Worm (Caenorhabditis elegans): Measurements from ENCODE around the gene K01D12.9.

K01D12.9 gene

DNA sequence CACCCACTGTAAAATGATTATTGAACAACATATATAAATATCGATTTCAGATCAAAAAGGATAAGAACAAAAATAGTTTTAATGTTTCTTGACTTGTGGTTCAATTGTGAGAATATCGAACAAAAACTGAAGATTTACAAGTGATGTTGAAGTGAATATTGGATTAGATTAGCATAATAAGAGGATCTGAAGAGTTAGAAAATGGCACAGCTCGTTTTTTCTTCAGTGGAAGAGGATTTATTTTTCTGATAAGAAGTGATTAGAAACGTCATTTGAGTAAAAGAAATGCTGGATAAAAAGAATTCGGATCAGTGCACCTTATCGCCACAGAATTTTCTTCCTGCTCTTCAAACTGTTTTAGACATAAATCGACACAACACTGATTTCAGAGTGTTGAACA lies 8.7 kb downstream of the K01D12.9 start, which contains the start of gene twk-14:
TSS of gene twk-14 (minus strand) at position 8 of the 400 bp plus-strand sequence.
- TF ChIP-seq lin-26 (GFP tag; IDR thresholded peaks at IDR 0.05) (no peak), efl-1 (GFP tag; optimal IDR thresholded peaks at IDR 0.05) (no peak), aptf-3 (GFP tag; IDR thresholded peaks at IDR 0.05) (no peak), nhr-80 (tag; optimal IDR thresholded peaks at IDR 0.05) (no peak), Y79H2A.3 (GFP tag; conservative IDR thresholded peaks at IDR 0.05) (no peak), T07F8.4 (tag; optimal IDR thresholded peaks at IDR 0.05) (no peak), dox-1 (GFP tag; IDR thresholded peaks at IDR 0.05) (no peak), zfh-2 (GFP tag; conservative IDR thresholded peaks at IDR 0.05) (no peak), unc-62 (GFP tag; optimal IDR thresholded peaks at IDR 0.05) (no peak), xnd-1 (tag; optimal IDR thresholded peaks at IDR 0.05) (no peak), ztf-25 (GFP tag; IDR thresholded peaks at IDR 0.05) (no peak), gei-17 (GFP tag; optimal IDR thresholded peaks at IDR 0.05) (no peak), hsf-1 (GFP tag; IDR thresholded peaks at IDR 0.05) (no peak), pbrm-1 (GFP tag; IDR thresholded peaks at IDR 0.05) (no peak), ets-4 (GFP tag; optimal IDR thresholded peaks at IDR 0.05) (no peak), mxl-1 (tag; optimal IDR thresholded peaks at IDR 0.05) (no peak), ceh-58 (GFP tag; IDR thresholded peaks at IDR 0.05) (no peak), lin-40 (tag; optimal IDR thresholded peaks at IDR 0.05) (no peak), athp-1 (tag; optimal IDR thresholded peaks at IDR 0.05) (no peak)

DNA sequence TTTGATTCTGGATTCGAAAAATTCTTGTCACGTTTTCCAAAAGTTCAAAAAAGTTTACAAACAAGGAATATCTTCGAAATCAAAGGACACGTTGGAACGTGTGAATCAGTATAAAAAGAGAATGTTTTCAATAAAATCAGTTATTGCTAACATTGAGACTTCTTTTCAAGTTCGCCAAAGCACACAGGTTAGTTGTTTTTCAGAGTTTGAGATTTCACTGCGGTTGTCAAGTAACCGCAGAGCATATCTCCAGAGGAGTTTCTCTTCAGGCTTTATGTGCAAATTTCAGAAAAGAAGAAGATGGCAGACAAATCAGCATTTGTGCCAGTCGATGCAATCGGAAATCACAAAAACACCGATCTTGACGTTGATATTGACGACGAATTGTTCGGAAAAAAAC lies 18.3 kb downstream of the K01D12.9 start, which contains the start of gene K01D12.15:
TSS of gene K01D12.15 (plus strand) at position 301 of the 400 bp plus-strand sequence.
- TF ChIP-seq nhr-179 (tag; optimal IDR thresholded peaks at IDR 0.05) = no peak

DNA sequence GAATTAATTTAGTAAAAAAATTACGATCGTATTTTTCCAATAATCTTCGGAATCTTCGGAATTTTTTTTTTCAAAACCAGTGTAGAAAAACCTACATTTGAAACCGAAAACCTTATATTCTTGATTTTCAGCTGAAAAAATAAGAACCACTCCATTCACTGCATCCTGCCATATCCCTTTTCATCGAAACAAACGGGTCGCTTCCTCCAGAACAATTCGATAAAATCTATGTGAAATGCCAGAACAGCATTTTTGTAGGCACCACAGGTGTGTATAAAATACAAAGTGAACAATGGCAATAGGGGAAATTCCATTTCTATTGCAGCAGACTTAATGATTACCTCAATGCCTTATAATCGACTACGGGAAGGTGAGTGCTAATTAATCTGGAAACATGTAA lies 27.2 kb downstream of the K01D12.9 start, which contains the start of gene K01D12.1:
TSS of gene K01D12.1 (plus strand) at position 301 of the 400 bp plus-strand sequence.
- TF ChIP-seq Y95B8A.8 (GFP tag; IDR thresholded peaks at IDR 0.05) (no peak), tlf-1 (GFP tag; optimal IDR thresholded peaks at IDR 0.05) (no peak), hmg-1.2 (GFP tag; IDR thresholded peaks at IDR 0.05) (no peak), xnd-1 (tag; optimal IDR thresholded peaks at IDR 0.05) (no peak), F23B12.7 (tag; optimal IDR thresholded peaks at IDR 0.05; ENCODE audit: insufficient read depth) (no peak), ccch-3 (GFP tag; optimal IDR thresholded peaks at IDR 0.05) (no peak), aptf-3 (GFP tag; IDR thresholded peaks at IDR 0.05) (no peak), lin-54 (GFP tag; optimal IDR thresholded peaks at IDR 0.05) (no peak), egl-18 (GFP tag; IDR thresholded peaks at IDR 0.05) (no peak)

DNA sequence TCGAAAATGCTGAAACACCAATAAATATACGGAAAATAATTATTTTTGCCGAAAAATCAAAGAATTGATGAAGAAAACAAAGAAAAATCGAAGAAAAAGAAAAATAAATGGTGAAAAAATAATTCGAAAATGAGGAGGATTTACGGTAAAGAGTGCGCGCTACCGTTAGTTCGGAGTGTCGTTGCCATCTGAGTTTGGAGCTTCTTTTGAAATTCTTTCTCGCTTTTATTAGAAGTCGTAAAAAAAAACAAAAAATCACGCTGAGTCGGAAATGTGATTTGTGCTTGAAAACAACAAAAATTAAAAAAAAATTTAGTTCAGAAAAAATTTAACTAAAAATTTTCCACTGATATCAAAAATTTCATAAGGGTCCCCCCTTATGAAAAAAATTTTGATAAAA lies 30.2 kb downstream of the K01D12.9 start, which contains the start of gene F23H12.10:
TSS of gene F23H12.10 (minus strand) at position 12 of the 400 bp plus-strand sequence.
- peak; percentile 55; the same call in 1 of the 2 replicates for TF ChIP-seq attf-3 (GFP tag; conservative IDR thresholded peaks at IDR 0.05)

DNA sequence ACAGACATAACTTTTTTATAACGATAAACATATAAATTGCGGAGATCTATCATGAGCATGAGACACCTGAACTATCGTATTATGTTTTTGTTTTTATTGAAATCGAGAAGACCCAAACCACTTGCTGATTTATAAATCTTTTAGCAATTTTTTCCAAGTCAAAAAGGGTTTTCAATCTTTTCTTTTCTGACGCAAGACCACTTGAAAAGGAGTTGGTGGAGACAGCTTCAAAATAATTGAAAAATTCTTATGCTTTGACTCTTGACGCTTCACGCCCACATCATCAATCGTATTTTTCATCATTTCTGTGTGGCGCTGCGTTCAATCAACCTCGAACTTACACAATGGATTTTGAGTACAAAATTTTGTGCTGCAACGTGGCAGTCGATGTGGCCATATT lies 33.1 kb downstream of the K01D12.9 start, which contains the start of gene F23H12.7:
TSS of gene F23H12.7 (plus strand) at position 301 of the 400 bp plus-strand sequence.
- no peak for TF ChIP-seq hmg-1.2 (GFP tag; IDR thresholded peaks at IDR 0.05)
- no peak for TF ChIP-seq F37B4.10 (GFP tag; IDR thresholded peaks at IDR 0.05)
- TF ChIP-seq madf-3 (GFP tag; IDR thresholded peaks at IDR 0.05) = no peak
- TF ChIP-seq B0019.2 (GFP tag; conservative IDR thresholded peaks at IDR 0.05) = no peak
- TF ChIP-seq lsl-1 (GFP tag; optimal IDR thresholded peaks at IDR 0.05) = no peak
- no peak for TF ChIP-seq mcd-1 (GFP tag; IDR thresholded peaks at IDR 0.05)
- no peak for TF ChIP-seq Y67H2A.10 (GFP tag; conservative IDR thresholded peaks at IDR 0.05)
- no peak for TF ChIP-seq Y56A3A.18 (GFP tag; IDR thresholded peaks at IDR 0.05)
- no peak for TF ChIP-seq fkh-3 (tag; optimal IDR thresholded peaks at IDR 0.05)
- TF ChIP-seq cebp-1 (GFP tag; IDR thresholded peaks at IDR 0.05) = no peak
- TF ChIP-seq cebp-1 (tag; optimal IDR thresholded peaks at IDR 0.05) = no peak
- TF ChIP-seq him-1 (tag; optimal IDR thresholded peaks at IDR 0.05) = no peak
- no peak for TF ChIP-seq hlh-26 (GFP tag; conservative IDR thresholded peaks at IDR 0.05)
- no peak for TF ChIP-seq K11D2.4 (GFP tag; IDR thresholded peaks at IDR 0.05)
